Worm (Caenorhabditis elegans) whole organism, L3 larva: Measurements from ENCODE around the gene coa-4.
"Not testable (repeated sequence)": the region's sequence is repeated elsewhere in the genome, so short reads cannot be mapped to it uniquely, and the experiment has no call there.

Source experiments
- ZK546.5 ChIP-seq: sonication (generic microtip); optimal IDR thresholded peaks from 2 replicates; lab custom pipeline; 2017; ENCODE audit warnings: missing biosample characterization, missing genetic modification characterization
- elt-3 ChIP-seq, 3 experiments: fragments of 150-350 bp in 1 of 3; sonication (generic microtip) in 2 of 3; optimal IDR thresholded peaks; 2 replicates in 2 of 3; 4 replicates in 1 of 3; lab custom pipeline; 2014 to 2017; ENCODE audit warnings: missing biosample characterization in 3 of 3, missing genetic modification characterization in 3 of 3
- lin-39 ChIP-seq: fragments of 150-350 bp; optimal IDR thresholded peaks from 2 replicates; lab custom pipeline; 2018; ENCODE audit warnings: missing biosample characterization, missing genetic modification reagents, missing genetic modification characterization
- nhr-28 ChIP-seq: fragments of 150-350 bp; optimal IDR thresholded peaks from 2 replicates; lab custom pipeline; 2014; ENCODE audit warnings: missing biosample characterization, missing genetic modification characterization
- tbx-2 ChIP-seq: sonication (generic microtip); optimal IDR thresholded peaks from 2 replicates; lab custom pipeline; 2016; ENCODE audit warnings: mild to moderate bottlenecking, missing genetic modification characterization, missing compliant biosample characterization
- ztf-11 ChIP-seq: fragments of 150-350 bp; optimal IDR thresholded peaks from 2 replicates; lab custom pipeline; 2014; ENCODE audit warnings: missing biosample characterization, missing genetic modification characterization
- ztf-4 ChIP-seq: fragments of 150-350 bp; optimal IDR thresholded peaks from 2 replicates; lab custom pipeline; 2014; ENCODE audit warnings: missing biosample characterization, missing genetic modification characterization

- not testable (repeated sequence) for TF ChIP-seq lin-39; ztf-11 (tag; lab: Kevin White, UChicago); tbx-2; ztf-4 (tag; lab: Kevin White, UChicago); elt-3 (tag; optimal IDR thresholded peaks at IDR 0.05; lab: Kevin White, UChicago); ZK546.5; nhr-28 (tag; lab: Kevin White, UChicago)
These were observed 22.6 kb downstream of the coa-4 start, which contains the start of gene F49C12.7 for ce11 chrIV:9312827-9313226.
